Worm (Caenorhabditis elegans) whole organism, midembryonic: Measurements from ENCODE around the gene clec-250.

Source experiments
- T22C8.4 ChIP-seq: fragments of 200-800 bp; sonication (Bioruptor generic); IDR thresholded peaks from 2 replicates; pipeline ENCODE4 v1.3.6; 2022; ENCODE audit warnings: missing genetic modification characterization, missing compliant biosample characterization
- cog-1 ChIP-seq: sonication (generic microtip); optimal IDR thresholded peaks from 2 replicates; lab custom pipeline; 2016; ENCODE audit warnings: missing genetic modification characterization, missing compliant biosample characterization
- flt-1 ChIP-seq: fragments of 200-800 bp; sonication (Bioruptor generic); IDR thresholded peaks from 2 replicates; pipeline ENCODE4 v1.3.6; 2022; ENCODE audit warnings: missing genetic modification characterization, missing compliant biosample characterization
- klf-2 ChIP-seq: fragments of 200-800 bp; sonication (Bioruptor generic); conservative IDR thresholded peaks from 2 replicates; pipeline ENCODE4 v1.3.6; 2022; ENCODE audit warnings: missing genetic modification reagents, missing genetic modification characterization, missing compliant biosample characterization
- med-1 ChIP-seq: sonication (generic microtip); optimal IDR thresholded peaks from 2 replicates; lab custom pipeline; 2017; ENCODE audit warnings: missing genetic modification characterization, mild to moderate bottlenecking, missing compliant biosample characterization, antibody characterized with exemption, missing genetic modification reagents; ENCODE audit not compliant: insufficient read depth
- ref-1 ChIP-seq: fragments of 200-800 bp; sonication (Bioruptor generic); conservative IDR thresholded peaks from 2 replicates; pipeline ENCODE4 v1.3.6; 2022; ENCODE audit warnings: missing genetic modification reagents, missing genetic modification characterization, missing compliant biosample characterization
- tab-1 ChIP-seq: fragments of 200-800 bp; sonication (Bioruptor generic); IDR thresholded peaks from 2 replicates; pipeline ENCODE4 v1.3.6; 2022; ENCODE audit warnings: missing genetic modification characterization, missing compliant biosample characterization
- ztf-23 ChIP-seq: fragments of 200-800 bp; sonication (Bioruptor generic); IDR thresholded peaks from 2 replicates; pipeline ENCODE4 v1.3.6; 2022; ENCODE audit warnings: missing genetic modification reagents, missing genetic modification characterization, missing compliant biosample characterization
- ztf-29 ChIP-seq: fragments of 200-800 bp; sonication (Bioruptor generic); IDR thresholded peaks from 2 replicates; pipeline ENCODE4 v1.3.6; 2022; ENCODE audit warnings: missing genetic modification reagents, missing genetic modification characterization, missing compliant biosample characterization

clec-250 gene

ce11 chrV:18748726-18749125 lies 6.7 kb upstream of the clec-250 start, which contains the start of gene clec-252:
Gene clec-252 (minus strand): TSS chrV:18748826.
- TF ChIP-seq ztf-23 (GFP tag; lab: Robert Waterston, UW) = no peak
- no peak for TF ChIP-seq med-1 (GFP tag; lab: Kevin White, UChicago)
- TF ChIP-seq T22C8.4 (GFP tag; lab: Robert Waterston, UW) = no peak
- no peak for TF ChIP-seq ztf-29 (GFP tag; lab: Robert Waterston, UW)
- no peak for TF ChIP-seq klf-2
- no peak for TF ChIP-seq flt-1
- TF ChIP-seq tab-1 (GFP tag; lab: Robert Waterston, UW) = no peak
- TF ChIP-seq cog-1 (tag; lab: Kevin White, UChicago) = no peak
- TF ChIP-seq ref-1 (GFP tag; lab: Robert Waterston, UW) = no peak

ce11 chrV:18746937-18747660 lies 5.1 kb upstream of the clec-250 start, which contains the start of gene clec-251:
Gene clec-251 (minus strand): TSS chrV:18746987.
- TF ChIP-seq ref-1 (GFP tag; lab: Robert Waterston, UW) = no peak
- no peak for TF ChIP-seq ztf-23 (GFP tag; lab: Robert Waterston, UW)
- TF ChIP-seq ztf-29 (GFP tag; lab: Robert Waterston, UW) = no peak
- TF ChIP-seq flt-1 = no peak

- TF ChIP-seq ztf-23 (GFP tag; lab: Robert Waterston, UW) = no peak
- no peak for TF ChIP-seq ref-1 (GFP tag; lab: Robert Waterston, UW)
- TF ChIP-seq T22C8.4 (GFP tag; lab: Robert Waterston, UW) = no peak
- TF ChIP-seq tab-1 (GFP tag; lab: Robert Waterston, UW) = no peak
- TF ChIP-seq cog-1 (tag; lab: Kevin White, UChicago) = no peak
- TF ChIP-seq flt-1 = no peak
- TF ChIP-seq med-1 (GFP tag; lab: Kevin White, UChicago) = no peak
- no peak for TF ChIP-seq ztf-29 (GFP tag; lab: Robert Waterston, UW)
- no peak for TF ChIP-seq klf-2
Measured at ce11 chrV:18737646-18738045, 4.4 kb downstream of the clec-250 start.

ce11 chrV:18734381-18734780 lies 7.6 kb downstream of the clec-250 start, which contains the start of gene scl-20:
Gene scl-20 (minus strand): TSS chrV:18734481.
- TF ChIP-seq med-1 (GFP tag; lab: Kevin White, UChicago) (no peak), klf-2 (no peak), T22C8.4 (GFP tag; lab: Robert Waterston, UW) (no peak), ztf-23 (GFP tag; lab: Robert Waterston, UW) (no peak), flt-1 (no peak), ztf-29 (GFP tag; lab: Robert Waterston, UW) (no peak), ref-1 (GFP tag; lab: Robert Waterston, UW) (no peak), cog-1 (tag; lab: Kevin White, UChicago) (no peak), tab-1 (GFP tag; lab: Robert Waterston, UW) (no peak)

- TF ChIP-seq ref-1 (GFP tag; lab: Robert Waterston, UW) (no peak), T22C8.4 (GFP tag; lab: Robert Waterston, UW) (no peak), ztf-23 (GFP tag; lab: Robert Waterston, UW) (no peak), tab-1 (GFP tag; lab: Robert Waterston, UW) (no peak), ztf-29 (GFP tag; lab: Robert Waterston, UW) (no peak), klf-2 (no peak), flt-1 (no peak), med-1 (GFP tag; lab: Kevin White, UChicago) (no peak), cog-1 (tag; lab: Kevin White, UChicago) (no peak)
Measured at ce11 chrV:18733942-18734341, 8.1 kb downstream of the clec-250 start.

- TF ChIP-seq flt-1 = no peak
- no peak for TF ChIP-seq T22C8.4 (GFP tag; lab: Robert Waterston, UW)
- no peak for TF ChIP-seq ref-1 (GFP tag; lab: Robert Waterston, UW)
- no peak for TF ChIP-seq tab-1 (GFP tag; lab: Robert Waterston, UW)
- TF ChIP-seq med-1 (GFP tag; lab: Kevin White, UChicago) = no peak
- TF ChIP-seq ztf-23 (GFP tag; lab: Robert Waterston, UW) = no peak
- no peak for TF ChIP-seq klf-2
- no peak for TF ChIP-seq ztf-29 (GFP tag; lab: Robert Waterston, UW)
- TF ChIP-seq cog-1 (tag; lab: Kevin White, UChicago) = no peak
Measured at ce11 chrV:18731579-18732041, 10.4 kb downstream of the clec-250 start, which contains the start of the genes asp-18 and scl-19. Gene asp-18 (minus strand): TSS chrV:18731679. Gene scl-19 (plus strand): TSS chrV:18731991.

- TF ChIP-seq T22C8.4 (GFP tag; lab: Robert Waterston, UW) (no peak), ztf-23 (GFP tag; lab: Robert Waterston, UW) (no peak), ztf-29 (GFP tag; lab: Robert Waterston, UW) (no peak), tab-1 (GFP tag; lab: Robert Waterston, UW) (no peak), klf-2 (no peak), ref-1 (GFP tag; lab: Robert Waterston, UW) (no peak), flt-1 (no peak), cog-1 (tag; lab: Kevin White, UChicago) (no peak), med-1 (GFP tag; lab: Kevin White, UChicago) (no peak)
Measured at ce11 chrV:18729324-18729924, 12.6 kb downstream of the clec-250 start, which contains the start of gene asp-19. Gene asp-19 (minus strand): TSS chrV:18729374.

- no peak for TF ChIP-seq klf-2
- no peak for TF ChIP-seq flt-1
- no peak for TF ChIP-seq tab-1 (GFP tag; lab: Robert Waterston, UW)
Measured at ce11 chrV:18725858-18726257, 16.1 kb downstream of the clec-250 start.

- no peak for TF ChIP-seq klf-2
- TF ChIP-seq flt-1 = no peak
- TF ChIP-seq cog-1 (tag; lab: Kevin White, UChicago) = no peak
- no peak for TF ChIP-seq T22C8.4 (GFP tag; lab: Robert Waterston, UW)
- TF ChIP-seq ztf-23 (GFP tag; lab: Robert Waterston, UW) = no peak
- TF ChIP-seq med-1 (GFP tag; lab: Kevin White, UChicago) = no peak
- TF ChIP-seq ztf-29 (GFP tag; lab: Robert Waterston, UW) = no peak
- no peak for TF ChIP-seq tab-1 (GFP tag; lab: Robert Waterston, UW)
- TF ChIP-seq ref-1 (GFP tag; lab: Robert Waterston, UW) = no peak
Measured at ce11 chrV:18724076-18724475, 17.9 kb downstream of the clec-250 start.
